Worm (Caenorhabditis elegans): ENCODE results near the gene pph-4.2.

The pph-4.2 gene

DNA sequence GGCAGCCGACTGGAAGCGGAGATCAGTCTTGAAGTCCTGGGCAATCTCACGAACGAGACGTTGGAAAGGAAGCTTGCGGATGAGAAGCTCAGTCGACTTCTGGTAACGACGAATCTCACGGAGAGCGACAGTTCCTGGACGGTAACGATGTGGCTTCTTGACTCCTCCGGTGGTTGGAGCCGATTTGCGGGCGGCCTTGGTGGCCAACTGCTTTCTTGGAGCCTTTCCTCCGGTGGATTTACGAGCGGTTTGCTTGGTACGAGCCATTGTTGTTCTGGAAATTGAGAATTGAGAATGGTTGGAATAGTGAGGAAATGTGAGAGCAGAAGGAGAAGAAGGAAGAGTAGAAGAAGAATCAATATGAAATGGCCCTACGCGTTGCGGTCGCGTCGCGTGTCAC lies 9.2 kb downstream of the pph-4.2 start:
- TF ChIP-seq sea-2 (GFP tag; optimal IDR thresholded peaks at IDR 0.05) (no peak), zag-1 (tag; optimal IDR thresholded peaks at IDR 0.05) (no peak), nhr-25 (tag; optimal IDR thresholded peaks at IDR 0.05) (no peak), skn-1 (tag; optimal IDR thresholded peaks at IDR 0.05) (no peak), eor-1 (tag; optimal IDR thresholded peaks at IDR 0.05) (no peak), lin-39 (tag; optimal IDR thresholded peaks at IDR 0.05) (no peak), pha-4 (tag; optimal IDR thresholded peaks at IDR 0.05) (no peak), nhr-77 (tag; optimal IDR thresholded peaks at IDR 0.05) (no peak), tbx-2 (tag; optimal IDR thresholded peaks at IDR 0.05) (no peak), fos-1 (tag; optimal IDR thresholded peaks at IDR 0.05) (no peak), mdl-1 (tag; optimal IDR thresholded peaks at IDR 0.05) (no peak), ztf-4 (tag; optimal IDR thresholded peaks at IDR 0.05) (no peak), fkh-2 (tag; optimal IDR thresholded peaks at IDR 0.05) (no peak), ZK546.5 (tag; optimal IDR thresholded peaks at IDR 0.05) (no peak), fkh-10 (GFP tag; optimal IDR thresholded peaks at IDR 0.05) (no peak), nhr-67 (tag; optimal IDR thresholded peaks at IDR 0.05) (no peak)

DNA sequence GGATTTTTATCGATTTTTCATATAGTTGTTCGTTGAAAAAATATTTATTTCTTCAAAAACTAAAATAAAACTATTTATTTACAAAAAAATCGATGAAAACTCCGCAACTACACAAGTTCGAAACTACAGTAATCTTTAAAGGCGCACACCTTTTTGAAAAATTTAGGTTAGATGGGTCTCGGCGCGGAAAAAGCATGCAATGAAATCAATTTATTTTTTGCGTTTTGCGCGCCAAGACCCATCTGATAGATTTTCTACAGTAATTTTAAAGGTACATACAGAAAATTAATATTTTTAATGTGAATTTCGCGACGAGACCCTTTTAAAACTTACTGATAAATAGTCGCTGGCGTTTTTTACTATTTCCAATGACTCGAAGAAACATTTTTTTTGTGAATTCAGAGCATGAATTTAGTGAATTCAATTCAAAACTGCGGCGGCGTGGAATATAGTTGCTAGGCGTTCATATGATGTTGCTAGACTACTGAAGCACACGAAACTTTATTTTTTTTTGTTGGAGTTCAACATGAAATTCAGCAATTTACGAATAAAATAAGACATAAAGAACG lies 10.0 kb downstream of the pph-4.2 start, which contains the start of gene Y75B8A.33:
TSS of gene Y75B8A.33 (minus strand) at position 385 of the 569 bp plus-strand sequence.
- TF ChIP-seq ama-1 (optimal IDR thresholded peaks at IDR 0.05) = peak; percentile 63
- peak; percentile 21 for TF ChIP-seq nhr-23 (tag; optimal IDR thresholded peaks at IDR 0.05)
- peak; percentile 29 for TF ChIP-seq elt-2 (tag; optimal IDR thresholded peaks at IDR 0.05)
- TF ChIP-seq skn-1 (tag; optimal IDR thresholded peaks at IDR 0.05) = no peak
- no peak for TF ChIP-seq egl-27 (tag; optimal IDR thresholded peaks at IDR 0.05)

DNA sequence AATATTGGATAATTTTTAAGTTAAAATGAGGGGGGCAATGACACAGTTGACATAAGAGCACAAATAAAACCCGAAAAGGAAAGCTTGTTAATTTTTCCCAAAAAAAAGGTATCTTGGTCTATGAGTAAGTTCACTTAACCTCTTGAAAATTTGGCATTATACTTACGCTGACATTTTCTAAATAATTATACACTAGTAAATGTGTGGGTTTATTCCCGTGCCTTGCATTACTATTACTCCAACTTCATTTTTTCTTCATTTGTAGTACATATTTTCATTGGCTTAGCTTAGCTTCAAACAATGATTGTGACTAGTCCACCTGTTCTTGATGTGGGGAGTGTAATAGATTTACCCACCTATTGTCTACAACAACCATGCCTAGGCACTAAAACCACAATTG lies 17.8 kb downstream of the pph-4.2 start, which contains the start of gene Y75B8A.34:
TSS of gene Y75B8A.34 (plus strand) at position 301 of the 400 bp plus-strand sequence.
- TF ChIP-seq lin-15B (tag; optimal IDR thresholded peaks at IDR 0.05) (no peak), pqm-1 (tag; optimal IDR thresholded peaks at IDR 0.05) (no peak), nhr-11 (tag; optimal IDR thresholded peaks at IDR 0.05) (no peak), sea-2 (GFP tag; optimal IDR thresholded peaks at IDR 0.05) (no peak), elt-3 (tag; optimal IDR thresholded peaks at IDR 0.05) (no peak), nhr-28 (tag; optimal IDR thresholded peaks at IDR 0.05) (no peak), ceh-16 (tag; optimal IDR thresholded peaks at IDR 0.05) (no peak), lsy-12 (tag; optimal IDR thresholded peaks at IDR 0.05) (no peak), nfya-1 (tag; optimal IDR thresholded peaks at IDR 0.05; ENCODE audit: insufficient read depth) (no peak), nhr-76 (tag; optimal IDR thresholded peaks at IDR 0.05) (no peak), ztf-4 (tag; optimal IDR thresholded peaks at IDR 0.05) (no peak), skn-1 (tag; optimal IDR thresholded peaks at IDR 0.05) (no peak)

- TF ChIP-seq ztf-4 (tag; optimal IDR thresholded peaks at IDR 0.05) = no peak
- TF ChIP-seq nhr-23 (tag; optimal IDR thresholded peaks at IDR 0.05) = no peak
- no peak for TF ChIP-seq egl-27 (tag; optimal IDR thresholded peaks at IDR 0.05)
- no peak for TF ChIP-seq nhr-67 (tag; optimal IDR thresholded peaks at IDR 0.05)
- TF ChIP-seq nhr-12 (tag; optimal IDR thresholded peaks at IDR 0.05) = no peak
- TF ChIP-seq mdl-1 (tag; optimal IDR thresholded peaks at IDR 0.05) = no peak
- no peak for TF ChIP-seq pha-4 (tag; optimal IDR thresholded peaks at IDR 0.05)
- TF ChIP-seq lsy-12 (tag; optimal IDR thresholded peaks at IDR 0.05) = no peak
- TF ChIP-seq daf-12 (tag; optimal IDR thresholded peaks at IDR 0.05) = no peak
- no peak for TF ChIP-seq nfya-1 (tag; optimal IDR thresholded peaks at IDR 0.05; ENCODE audit: insufficient read depth)
- no peak for TF ChIP-seq elt-3 (tag; optimal IDR thresholded peaks at IDR 0.05)
- TF ChIP-seq ztf-11 (tag; optimal IDR thresholded peaks at IDR 0.05) = no peak
- no peak for TF ChIP-seq fkh-2 (tag; optimal IDR thresholded peaks at IDR 0.05)
- TF ChIP-seq elt-2 (tag; optimal IDR thresholded peaks at IDR 0.05) = no peak
- TF ChIP-seq pqm-1 (tag; optimal IDR thresholded peaks at IDR 0.05) = no peak
- no peak for TF ChIP-seq nhr-77 (tag; optimal IDR thresholded peaks at IDR 0.05)
- TF ChIP-seq egl-5 (tag; optimal IDR thresholded peaks at IDR 0.05) = no peak
- no peak for TF ChIP-seq elt-1 (tag; optimal IDR thresholded peaks at IDR 0.05)
- TF ChIP-seq lin-39 (tag; optimal IDR thresholded peaks at IDR 0.05) = no peak
- no peak for TF ChIP-seq hmg-11 (tag; optimal IDR thresholded peaks at IDR 0.05)
Observed at ce11 chrIII:12358461-12358860, 18.6 kb downstream of the pph-4.2 start, which contains the start of gene Y75B8A.32. Y75B8A.32 (minus strand) TSS chrIII:12358561.

Measured in whole organism, L3 larva.